Worm (Caenorhabditis elegans): ENCODE results near the gene CD4.1.

DNA sequence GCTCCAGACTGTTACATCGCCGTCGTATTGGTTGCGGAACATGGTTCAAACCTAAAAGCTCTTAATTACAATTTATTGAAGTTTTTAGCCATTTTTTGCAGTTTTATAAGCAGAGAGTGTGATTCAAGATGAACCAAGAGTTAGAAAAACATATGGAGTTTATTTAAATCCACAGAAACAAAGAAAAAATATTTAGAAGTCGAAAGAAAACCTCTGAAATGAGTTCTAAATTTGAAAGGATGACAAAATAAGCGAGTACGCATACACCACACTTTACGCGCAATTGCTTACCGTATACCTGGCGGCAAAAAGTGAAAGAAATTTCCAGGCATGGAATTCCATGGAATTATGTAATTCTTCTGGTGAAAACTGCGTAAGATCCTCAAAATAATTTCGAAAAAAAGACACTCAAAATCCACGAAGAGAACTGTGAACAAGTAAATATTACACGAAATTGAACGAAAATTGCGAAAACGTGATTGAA lies 22.0 kb upstream of the CD4.1 start, which contains the start of gene pas-6:
- TF ChIP-seq T22C8.4 (GFP tag; IDR thresholded peaks at IDR 0.05) (no peak), tab-1 (GFP tag; IDR thresholded peaks at IDR 0.05) (no peak), flt-1 (GFP tag; IDR thresholded peaks at IDR 0.05) (no peak), med-1 (GFP tag; optimal IDR thresholded peaks at IDR 0.05; ENCODE audit: insufficient read depth) (no peak)
